Fruit fly (Drosophila melanogaster): ENCODE results near the gene CG33298.

dm6 chr2L:9525719-9526118 lies 30.4 kb downstream of the CG33298 start:
- TF ChIP-seq CG8478 (optimal IDR thresholded peaks at IDR 0.05): no peak
- TF ChIP-seq CTCF (optimal IDR thresholded peaks at IDR 0.05): no peak
